Worm (Caenorhabditis elegans) whole organism, L1 larva: ENCODE data around the gene C16B8.2.

Source experiments
- alr-1 ChIP-seq: fragments of 200-800 bp; sonication (Bioruptor generic); optimal IDR thresholded peaks from 2 replicates; lab custom pipeline; 2018; ENCODE audit warnings: borderline replicate concordance, mild to moderate bottlenecking, missing genetic modification characterization, missing compliant biosample characterization
- ama-1 ChIP-seq: fragments of 150-350 bp; optimal IDR thresholded peaks from 2 replicates; lab custom pipeline; 2014
- lin-14 ChIP-seq: fragments of 200-800 bp; sonication (Bioruptor generic); optimal IDR thresholded peaks from 2 replicates; lab custom pipeline; 2018; ENCODE audit warnings: mild to moderate bottlenecking, missing genetic modification characterization, moderate library complexity, missing compliant biosample characterization
- nhr-11 ChIP-seq: fragments of 150-350 bp; optimal IDR thresholded peaks from 2 replicates; lab custom pipeline; 2014; ENCODE audit warnings: missing biosample characterization, missing genetic modification characterization
- nhr-237 ChIP-seq: fragments of 150-350 bp; optimal IDR thresholded peaks from 2 replicates; lab custom pipeline; 2014; ENCODE audit warnings: missing biosample characterization, missing genetic modification characterization
- pqm-1 ChIP-seq: sonication (generic microtip); optimal IDR thresholded peaks from 3 replicates; lab custom pipeline; 2017; ENCODE audit warnings: missing biosample characterization, missing genetic modification characterization
- skn-1 ChIP-seq: fragments of 150-350 bp; optimal IDR thresholded peaks from 2 replicates; lab custom pipeline; 2014; ENCODE audit warnings: missing biosample characterization, missing genetic modification characterization
- sptf-1 ChIP-seq: fragments of 150-350 bp; optimal IDR thresholded peaks from 2 replicates; lab custom pipeline; 2014; ENCODE audit warnings: missing biosample characterization, missing genetic modification characterization
- sup-37 ChIP-seq: fragments of 200-800 bp; sonication (Bioruptor generic); optimal IDR thresholded peaks from 2 replicates; lab custom pipeline; 2018; ENCODE audit warnings: mild to moderate bottlenecking, missing genetic modification characterization, missing compliant biosample characterization
- tbx-2 ChIP-seq: sonication (generic microtip); optimal IDR thresholded peaks from 2 replicates; lab custom pipeline; 2016; ENCODE audit warnings: missing genetic modification characterization, missing compliant biosample characterization
- ztf-11 ChIP-seq, 2 experiments: sonication (generic microtip); optimal IDR thresholded peaks; 2 replicates each; lab custom pipeline; 2016 to 2017; ENCODE audit warnings: missing genetic modification characterization in 2 of 2, missing biosample characterization in 1 of 2, missing compliant biosample characterization in 1 of 2

- TF ChIP-seq nhr-237 (tag; lab: Kevin White, UChicago) (no peak), alr-1 (tag; lab: Kevin White, UChicago) (no peak), tbx-2 (tag; lab: Kevin White, UChicago) (peak; percentile 71), ztf-11 (tag; optimal IDR thresholded peaks at IDR 0.05; lab: Kevin White, UChicago) (peak in 1 of 2 experiments; percentile 49), sup-37 (GFP tag; lab: Kevin White, UChicago) (peak; percentile 12), nhr-11 (tag; lab: Kevin White, UChicago) (no peak), ama-1 (lab: Kevin White, UChicago) (no peak), lin-14 (GFP tag; lab: Kevin White, UChicago) (peak; percentile 89), skn-1 (peak; percentile 62), pqm-1 (tag; lab: Kevin White, UChicago) (no peak), sptf-1 (tag; lab: Kevin White, UChicago) (no peak)
These were observed 3.8 kb upstream of the C16B8.2 start for ce11 chrX:3969980-3970403.
